Fruit fly (Drosophila melanogaster): ENCODE data around the gene Ipo9.

Gene Ipo9

DNA sequence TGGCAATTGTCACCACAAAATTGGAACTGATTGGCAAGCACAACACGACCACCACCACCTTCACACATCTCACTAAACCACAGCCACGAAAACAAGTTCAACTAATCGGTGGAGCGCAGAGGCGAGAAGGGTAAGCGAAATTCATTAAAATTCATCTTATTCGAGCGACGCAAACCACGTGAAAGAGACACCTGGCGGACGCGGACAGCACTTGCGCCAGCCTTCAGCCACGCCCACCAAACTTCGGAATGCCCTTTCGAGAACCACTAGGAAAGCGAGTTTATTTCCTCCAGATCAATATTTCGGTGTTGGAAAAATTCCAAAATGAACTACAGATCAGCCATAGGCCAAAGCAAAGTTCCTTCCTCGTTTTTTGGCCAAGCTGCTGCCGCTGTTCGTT is 16.8 kb upstream of the Ipo9 start:
- TF ChIP-seq Myc (optimal IDR thresholded peaks at IDR 0.05) (no peak), Hnf4 (GFP tag; optimal IDR thresholded peaks at IDR 0.05) (no peak), pan (optimal IDR thresholded peaks at IDR 0.05) (no peak), GATAd (GFP tag; optimal IDR thresholded peaks at IDR 0.05) (no peak), tai (GFP tag; optimal IDR thresholded peaks at IDR 0.05) (no peak), sage (GFP tag; optimal IDR thresholded peaks at IDR 0.05) (no peak), fru (GFP tag; optimal IDR thresholded peaks at IDR 0.05) (no peak), Hr78 (GFP tag; optimal IDR thresholded peaks at IDR 0.05) (no peak)

DNA sequence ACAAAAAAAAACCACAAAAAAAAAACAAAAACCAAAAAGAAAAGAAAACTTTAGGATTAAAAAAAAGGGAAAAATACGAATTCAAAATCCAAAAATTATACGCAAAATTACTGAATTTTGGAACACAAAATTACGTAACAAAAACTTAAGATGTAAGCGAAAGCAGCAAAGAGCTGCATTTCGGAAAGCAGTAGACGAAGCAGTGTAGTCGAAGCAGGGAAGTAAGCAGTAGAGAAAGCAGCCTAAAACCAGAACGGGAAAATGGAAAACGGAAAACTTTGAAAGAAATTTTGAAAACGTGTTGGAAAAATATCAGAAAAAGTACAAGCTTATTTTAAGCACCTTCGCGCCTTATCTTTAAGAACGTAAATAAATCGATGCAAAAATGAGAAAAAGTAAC is 9.4 kb upstream of the Ipo9 start:
- TF ChIP-seq rgr (GFP tag; optimal IDR thresholded peaks at IDR 0.05) (no peak), Abd-B (GFP tag; optimal IDR thresholded peaks at IDR 0.05) (no peak), pan (optimal IDR thresholded peaks at IDR 0.05) (no peak), Rel (GFP tag; optimal IDR thresholded peaks at IDR 0.05) (no peak), Rel (tag; optimal IDR thresholded peaks at IDR 0.05) (no peak), jim (GFP tag; optimal IDR thresholded peaks at IDR 0.05) (no peak), tai (GFP tag; optimal IDR thresholded peaks at IDR 0.05) (no peak), dsf (GFP tag; optimal IDR thresholded peaks at IDR 0.05; ENCODE audit: borderline replicate concordance) (no peak), brk (GFP tag; optimal IDR thresholded peaks at IDR 0.05) (no peak), CG9705 (GFP tag; optimal IDR thresholded peaks at IDR 0.05) (no peak), OdsH (GFP tag; optimal IDR thresholded peaks at IDR 0.05) (no peak), h (GFP tag; optimal IDR thresholded peaks at IDR 0.05) (no peak)

DNA sequence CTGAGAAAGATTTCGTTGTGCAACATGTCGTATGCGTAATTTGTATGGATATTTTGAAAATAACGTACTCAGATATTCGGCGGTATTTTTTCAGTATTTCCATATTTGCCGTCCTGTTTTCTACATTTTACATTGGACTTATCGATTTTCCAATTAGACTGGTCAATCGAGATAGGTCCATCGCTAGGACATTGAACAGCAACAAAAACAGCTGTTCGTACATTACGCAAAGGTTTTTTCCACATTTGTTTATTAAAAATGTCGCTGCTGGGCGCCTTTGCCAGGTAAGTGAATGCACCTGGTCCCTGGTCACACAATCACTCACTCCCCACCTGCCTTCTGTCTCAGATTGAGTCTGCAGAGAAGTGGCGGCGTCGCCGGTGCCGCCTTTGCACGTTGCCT is 4.6 kb upstream of the Ipo9 start, which contains the start of gene mRpL40:
Gene mRpL40, plus strand, starts transcription at position 186 of the 402 bp plus-strand sequence.
- TF ChIP-seq Hr78 (GFP tag; optimal IDR thresholded peaks at IDR 0.05) (no peak), Dfd (GFP tag; optimal IDR thresholded peaks at IDR 0.05) (no peak), Dif (GFP tag; optimal IDR thresholded peaks at IDR 0.05; ENCODE audit: partially characterized antibody) (no peak), CG9705 (GFP tag; optimal IDR thresholded peaks at IDR 0.05) (no peak), Hr83 (GFP tag; optimal IDR thresholded peaks at IDR 0.05; ENCODE audit: poor library complexity, severe bottlenecking) (no peak), woc (GFP tag; optimal IDR thresholded peaks at IDR 0.05) (no peak), foxo (GFP tag; optimal IDR thresholded peaks at IDR 0.05) (no peak)

- peak; percentile 77 for TF ChIP-seq CG9705 (GFP tag; optimal IDR thresholded peaks at IDR 0.05)
- no peak for TF ChIP-seq sage (GFP tag; optimal IDR thresholded peaks at IDR 0.05)
- no peak for TF ChIP-seq Dif (GFP tag; optimal IDR thresholded peaks at IDR 0.05; ENCODE audit: partially characterized antibody)
- peak; percentile 86 for TF ChIP-seq OdsH (GFP tag; optimal IDR thresholded peaks at IDR 0.05)
- peak; percentile 79 for TF ChIP-seq br (GFP tag; optimal IDR thresholded peaks at IDR 0.05)
- peak; percentile 80 for TF ChIP-seq dmrt93B (GFP tag; optimal IDR thresholded peaks at IDR 0.05)
- peak; percentile 63 for TF ChIP-seq ey (GFP tag; optimal IDR thresholded peaks at IDR 0.05)
- no peak for TF ChIP-seq CrebA (GFP tag; optimal IDR thresholded peaks at IDR 0.05; ENCODE audit: borderline replicate concordance)
- peak; percentile 28 for TF ChIP-seq dsf (GFP tag; optimal IDR thresholded peaks at IDR 0.05; ENCODE audit: borderline replicate concordance)
- no peak for TF ChIP-seq usp (GFP tag; optimal IDR thresholded peaks at IDR 0.05)
- no peak for TF ChIP-seq N (GFP tag; optimal IDR thresholded peaks at IDR 0.05)
- no peak for TF ChIP-seq dl (GFP tag; optimal IDR thresholded peaks at IDR 0.05; ENCODE audit: insufficient read depth in 1 of 2, partially characterized antibody in 2 of 2)
- TF ChIP-seq psq (GFP tag; optimal IDR thresholded peaks at IDR 0.05) = peak; percentile 88
- no peak for TF ChIP-seq woc (GFP tag; optimal IDR thresholded peaks at IDR 0.05)
- TF ChIP-seq sv (GFP tag; optimal IDR thresholded peaks at IDR 0.05) = peak; percentile 72
- no peak for TF ChIP-seq Mio (GFP tag; optimal IDR thresholded peaks at IDR 0.05)
- peak in 1 of 2 experiments; percentile 90 for TF ChIP-seq foxo (GFP tag; optimal IDR thresholded peaks at IDR 0.05)
- no peak for TF ChIP-seq lola (GFP tag; optimal IDR thresholded peaks at IDR 0.05)
- peak; percentile 81 for TF ChIP-seq h (GFP tag; optimal IDR thresholded peaks at IDR 0.05)
- TF ChIP-seq Vsx2 (GFP tag; optimal IDR thresholded peaks at IDR 0.05; ENCODE audit: partially characterized antibody) = no peak
- TF ChIP-seq rgr (GFP tag; optimal IDR thresholded peaks at IDR 0.05) = peak; percentile 93
- peak; percentile 8 for TF ChIP-seq GATAd (GFP tag; optimal IDR thresholded peaks at IDR 0.05)
- no peak for TF ChIP-seq Hr83 (GFP tag; optimal IDR thresholded peaks at IDR 0.05; ENCODE audit: poor library complexity, severe bottlenecking)
- peak; percentile 91 for TF ChIP-seq Sp1 (GFP tag; optimal IDR thresholded peaks at IDR 0.05)
- TF ChIP-seq Rel (GFP tag; optimal IDR thresholded peaks at IDR 0.05) = no peak
- TF ChIP-seq Rel (tag; optimal IDR thresholded peaks at IDR 0.05) = no peak
- TF ChIP-seq HLH106 (tag; optimal IDR thresholded peaks at IDR 0.05) = peak; percentile 94
- TF ChIP-seq jim (GFP tag; optimal IDR thresholded peaks at IDR 0.05) = no peak
- no peak for TF ChIP-seq CG32264 (GFP tag; optimal IDR thresholded peaks at IDR 0.05)
- no peak for TF ChIP-seq pan (optimal IDR thresholded peaks at IDR 0.05)
- no peak for TF ChIP-seq Hr78 (GFP tag; optimal IDR thresholded peaks at IDR 0.05)
These were observed 2.6 kb upstream of the Ipo9 start, which contains the start of the genes mgr and Irbp for dm6 chr3R:11409667-11410137. TSS of gene mgr (minus strand) at chr3R:11409875. TSS of gene Irbp (plus strand) at chr3R:11410047.
